Worm (Caenorhabditis elegans) whole organism, L3 larva: ENCODE measurements around the gene pxn-2.
A peak's percentile ranks its signal among the peaks of the same experiment; 100 is the strongest.

Experiments
- R02D3.7 ChIP-seq: fragments of 150-350 bp; optimal IDR thresholded peaks from 2 replicates; lab custom pipeline; 2014; ENCODE audit warnings: missing biosample characterization, missing genetic modification characterization
- aly-2 ChIP-seq: fragments of 150-350 bp; optimal IDR thresholded peaks from 2 replicates; lab custom pipeline; 2014; ENCODE audit warnings: missing biosample characterization, missing genetic modification characterization
- ceh-28 ChIP-seq: fragments of 150-350 bp; optimal IDR thresholded peaks from 2 replicates; lab custom pipeline; 2014; ENCODE audit warnings: missing biosample characterization, missing genetic modification reagents, missing genetic modification characterization
- ceh-82 ChIP-seq: fragments of 150-350 bp; optimal IDR thresholded peaks from 2 replicates; lab custom pipeline; 2014; ENCODE audit warnings: missing biosample characterization, missing genetic modification characterization
- ceh-9 ChIP-seq: sonication (generic microtip); optimal IDR thresholded peaks from 2 replicates; lab custom pipeline; 2018; ENCODE audit warnings: missing biosample characterization, missing genetic modification characterization
- daf-12 ChIP-seq: fragments of 150-350 bp; optimal IDR thresholded peaks from 2 replicates; lab custom pipeline; 2014; ENCODE audit warnings: missing biosample characterization, missing genetic modification reagents, missing genetic modification characterization
- egl-27 ChIP-seq: sonication (generic microtip); optimal IDR thresholded peaks from 4 replicates; lab custom pipeline; 2017; ENCODE audit warnings: missing biosample characterization, missing genetic modification reagents, missing genetic modification characterization
- elt-2 ChIP-seq: sonication (generic microtip); optimal IDR thresholded peaks from 2 replicates; lab custom pipeline; 2016; ENCODE audit warnings: missing genetic modification reagents, mild to moderate bottlenecking, missing genetic modification characterization, missing compliant biosample characterization
- elt-3 ChIP-seq, 3 experiments: fragments of 150-350 bp in 1 of 3; sonication (generic microtip) in 2 of 3; optimal IDR thresholded peaks; 2 replicates in 2 of 3; 4 replicates in 1 of 3; lab custom pipeline; 2014 to 2017; ENCODE audit warnings: missing biosample characterization in 3 of 3, missing genetic modification characterization in 3 of 3
- eor-1 ChIP-seq, 2 experiments: fragments of 150-350 bp; optimal IDR thresholded peaks; 2 replicates each; lab custom pipeline; 2014 to 2018; ENCODE audit warnings: missing biosample characterization in 2 of 2, missing genetic modification characterization in 2 of 2
- fkh-2 ChIP-seq: fragments of 150-350 bp; optimal IDR thresholded peaks from 2 replicates; lab custom pipeline; 2014; ENCODE audit warnings: missing biosample characterization, missing genetic modification reagents, missing genetic modification characterization
- fos-1 ChIP-seq: fragments of 150-350 bp; optimal IDR thresholded peaks from 2 replicates; lab custom pipeline; 2014; ENCODE audit warnings: missing biosample characterization, missing genetic modification characterization
- hmg-11 ChIP-seq: sonication (generic microtip); optimal IDR thresholded peaks from 2 replicates; lab custom pipeline; 2016; ENCODE audit warnings: missing genetic modification characterization, missing compliant biosample characterization
- jun-1 ChIP-seq: fragments of 150-350 bp; optimal IDR thresholded peaks from 2 replicates; lab custom pipeline; 2014; ENCODE audit warnings: missing biosample characterization, missing genetic modification reagents, missing genetic modification characterization
- lin-15B ChIP-seq: fragments of 150-350 bp; optimal IDR thresholded peaks from 2 replicates; lab custom pipeline; 2014; ENCODE audit warnings: missing biosample characterization, missing genetic modification characterization
- lin-39 ChIP-seq: fragments of 150-350 bp; optimal IDR thresholded peaks from 2 replicates; lab custom pipeline; 2018; ENCODE audit warnings: missing biosample characterization, missing genetic modification reagents, missing genetic modification characterization
- mdl-1 ChIP-seq: fragments of 150-350 bp; optimal IDR thresholded peaks from 2 replicates; lab custom pipeline; 2014; ENCODE audit warnings: missing biosample characterization, missing genetic modification characterization
- nfya-1 ChIP-seq: sonication (generic microtip); optimal IDR thresholded peaks from 2 replicates; lab custom pipeline; 2017; ENCODE audit warnings: missing genetic modification characterization, mild to moderate bottlenecking, missing compliant biosample characterization, antibody characterized with exemption, moderate library complexity; ENCODE audit not compliant: insufficient read depth
- nhr-12 ChIP-seq: fragments of 150-350 bp; optimal IDR thresholded peaks from 2 replicates; lab custom pipeline; 2014; ENCODE audit warnings: missing biosample characterization, missing genetic modification characterization
- nhr-23 ChIP-seq: fragments of 150-350 bp; optimal IDR thresholded peaks from 2 replicates; lab custom pipeline; 2014; ENCODE audit warnings: missing biosample characterization, missing genetic modification reagents, missing genetic modification characterization
- nhr-237 ChIP-seq: fragments of 150-350 bp; optimal IDR thresholded peaks from 2 replicates; lab custom pipeline; 2014; ENCODE audit warnings: missing biosample characterization, missing genetic modification characterization
- nhr-28 ChIP-seq: fragments of 150-350 bp; optimal IDR thresholded peaks from 2 replicates; lab custom pipeline; 2014; ENCODE audit warnings: missing biosample characterization, missing genetic modification characterization
- nhr-43 ChIP-seq: sonication (generic microtip); optimal IDR thresholded peaks from 2 replicates; lab custom pipeline; 2016; ENCODE audit warnings: mild to moderate bottlenecking, missing genetic modification characterization, missing compliant biosample characterization; ENCODE audit not compliant: poor library complexity, severe bottlenecking
- nhr-67 ChIP-seq: fragments of 150-350 bp; optimal IDR thresholded peaks from 2 replicates; lab custom pipeline; 2014; ENCODE audit warnings: missing biosample characterization, missing genetic modification characterization
- nhr-76 ChIP-seq: fragments of 150-350 bp; sonication (generic microtip); optimal IDR thresholded peaks from 5 replicates; lab custom pipeline; 2014; ENCODE audit warnings: missing biosample characterization, missing genetic modification characterization
- nhr-77 ChIP-seq: fragments of 150-350 bp; optimal IDR thresholded peaks from 2 replicates; lab custom pipeline; 2014; ENCODE audit warnings: missing biosample characterization, missing genetic modification characterization
- pha-4 ChIP-seq: fragments of 150-350 bp; optimal IDR thresholded peaks from 2 replicates; lab custom pipeline; 2014; ENCODE audit warnings: missing biosample characterization, missing genetic modification reagents, missing genetic modification characterization
- pqm-1 ChIP-seq: fragments of 150-350 bp; optimal IDR thresholded peaks from 2 replicates; lab custom pipeline; 2017; ENCODE audit warnings: missing biosample characterization, missing genetic modification characterization, inconsistent platforms
- skn-1 ChIP-seq: fragments of 150-350 bp; optimal IDR thresholded peaks from 2 replicates; lab custom pipeline; 2014; ENCODE audit warnings: missing biosample characterization, missing genetic modification characterization
- snpc-4 ChIP-seq: fragments of 150-350 bp; optimal IDR thresholded peaks from 2 replicates; lab custom pipeline; 2014; ENCODE audit warnings: missing biosample characterization, missing genetic modification characterization
- tbx-2 ChIP-seq: sonication (generic microtip); optimal IDR thresholded peaks from 2 replicates; lab custom pipeline; 2016; ENCODE audit warnings: mild to moderate bottlenecking, missing genetic modification characterization, missing compliant biosample characterization
- unc-39 ChIP-seq: sonication (generic microtip); optimal IDR thresholded peaks from 4 replicates; lab custom pipeline; 2017; ENCODE audit warnings: missing biosample characterization, missing genetic modification characterization
- zag-1 ChIP-seq: fragments of 150-350 bp; optimal IDR thresholded peaks from 2 replicates; lab custom pipeline; 2014; ENCODE audit warnings: missing biosample characterization, missing genetic modification characterization
- ztf-4 ChIP-seq: fragments of 150-350 bp; optimal IDR thresholded peaks from 2 replicates; lab custom pipeline; 2014; ENCODE audit warnings: missing biosample characterization, missing genetic modification characterization

Gene pxn-2

DNA sequence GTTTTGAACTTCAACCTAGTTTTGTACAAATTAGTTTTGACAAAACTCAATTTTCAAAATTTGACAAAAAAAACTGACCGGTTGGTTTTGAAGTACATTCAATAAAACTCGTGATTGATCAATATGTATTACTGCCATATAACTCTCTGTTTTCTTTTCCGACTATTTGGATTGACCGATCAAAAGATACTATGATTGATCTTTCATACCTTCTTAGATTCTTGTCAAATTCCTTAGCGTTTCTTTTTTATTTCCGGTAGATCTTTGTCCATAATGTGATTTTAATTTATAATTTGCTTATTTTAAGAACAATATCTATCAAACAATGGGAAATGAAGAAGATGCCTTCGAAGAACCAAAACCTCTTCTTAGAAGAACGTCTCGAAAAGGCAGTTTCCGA, 33.3 kb upstream of the pxn-2 start, which contains the start of gene F58A3.3:
F58A3.3 (plus strand) TSS at position 301 of the 400 bp plus-strand sequence.
- TF ChIP-seq snpc-4 (tag; lab: Kevin White, UChicago) (no peak), daf-12 (tag; lab: Kevin White, UChicago) (no peak)
- TF ChIP-seq, all 47 proteins: peak for 0

DNA sequence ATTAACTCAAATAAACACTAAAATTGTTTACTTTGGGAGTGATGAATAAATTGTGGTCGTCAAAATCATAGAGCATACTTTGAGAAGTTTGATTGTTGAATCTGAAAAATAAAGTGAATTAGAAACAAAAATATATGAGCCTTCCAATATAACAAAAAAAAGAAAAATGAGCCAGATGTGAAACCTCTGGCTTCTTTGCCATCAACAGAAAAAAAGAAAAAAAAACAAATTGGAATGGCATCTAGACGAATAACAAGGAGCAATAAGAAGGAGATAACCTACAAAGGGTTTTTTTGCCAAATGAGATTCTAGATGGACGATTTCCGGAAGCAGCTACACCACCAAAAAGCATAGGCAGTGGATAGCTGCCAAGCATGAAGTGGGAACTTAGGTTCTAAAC, 31.5 kb upstream of the pxn-2 start, which contains the start of gene F58A3.4:
F58A3.4 (minus strand) TSS at position 101 of the 400 bp plus-strand sequence.
- TF ChIP-seq nhr-67 (tag; lab: Kevin White, UChicago) (no peak), skn-1 (tag; lab: Kevin White, UChicago) (no peak), fkh-2 (tag; lab: Kevin White, UChicago) (no peak), ceh-28 (tag; lab: Kevin White, UChicago) (no peak), tbx-2 (tag; lab: Kevin White, UChicago) (no peak), eor-1 (tag; optimal IDR thresholded peaks at IDR 0.05; lab: Kevin White, UChicago) (no peak), hmg-11 (tag; lab: Kevin White, UChicago) (no peak), nhr-28 (no peak), R02D3.7 (tag; lab: Kevin White, UChicago) (no peak), nhr-77 (tag; lab: Kevin White, UChicago) (no peak), ceh-82 (no peak), ztf-4 (tag; lab: Kevin White, UChicago) (no peak), zag-1 (tag; lab: Kevin White, UChicago) (no peak), mdl-1 (tag; lab: Kevin White, UChicago) (no peak), egl-27 (tag; lab: Kevin White, UChicago) (no peak), nhr-43 (no peak), nhr-76 (no peak)
- TF ChIP-seq, all 47 proteins: peak for 0

DNA sequence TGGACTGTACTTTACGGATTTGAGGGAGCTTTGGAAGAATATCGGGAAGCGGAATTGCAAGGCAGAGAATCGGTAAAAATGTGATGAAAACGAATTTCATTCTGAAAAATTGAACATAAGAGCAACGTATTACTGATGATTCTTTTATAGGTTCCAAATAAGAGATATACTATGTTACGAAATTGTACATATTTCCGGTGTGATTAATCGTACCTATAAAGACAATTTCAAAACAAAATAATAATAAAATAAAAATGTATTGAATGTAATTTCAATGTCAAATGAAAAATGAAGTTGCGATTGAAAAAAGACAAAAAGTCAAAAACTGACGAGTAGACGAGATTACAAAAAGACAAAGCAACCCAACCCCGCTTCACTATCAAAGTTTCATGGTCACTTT, 29.9 kb upstream of the pxn-2 start, which contains the start of gene ttr-31:
ttr-31 (minus strand) TSS at position 101 of the 400 bp plus-strand sequence.
- TF ChIP-seq nhr-23 (tag; lab: Kevin White, UChicago) (no peak), lin-39 (no peak), nhr-28 (no peak), elt-3 (tag; optimal IDR thresholded peaks at IDR 0.05; lab: Kevin White, UChicago) (no peak), fos-1 (tag; lab: Kevin White, UChicago) (no peak), nhr-43 (no peak), pha-4 (tag; lab: Kevin White, UChicago) (no peak)

DNA sequence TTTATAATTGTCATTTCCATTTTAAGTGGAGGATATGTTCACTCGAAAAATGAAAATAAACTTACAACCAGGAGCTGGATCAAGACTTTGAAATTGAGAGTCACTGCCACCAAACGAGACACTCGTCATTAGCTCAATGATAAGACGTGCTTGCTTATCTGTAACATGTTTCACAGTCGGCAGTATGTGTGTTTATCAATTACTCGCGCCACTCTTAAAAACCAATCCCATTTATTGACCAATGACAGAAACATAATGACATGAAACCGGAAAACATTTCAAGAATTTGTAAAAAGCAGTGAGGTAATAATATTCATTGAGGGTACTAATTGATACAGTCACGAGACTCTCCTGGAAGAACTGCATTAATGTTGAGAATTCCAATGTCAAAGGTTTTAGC, 29.0 kb upstream of the pxn-2 start, which contains the start of gene del-5:
del-5 (minus strand) TSS at position 130 of the 400 bp plus-strand sequence.
- TF ChIP-seq R02D3.7 (tag; lab: Kevin White, UChicago) = no peak
- no peak for TF ChIP-seq aly-2 (tag; lab: Kevin White, UChicago)
- peak; percentile 90 for TF ChIP-seq elt-2 (tag; lab: Kevin White, UChicago)
- TF ChIP-seq nhr-76 = no peak
- TF ChIP-seq eor-1 (tag; optimal IDR thresholded peaks at IDR 0.05; lab: Kevin White, UChicago) = no peak
- TF ChIP-seq nfya-1 = peak; percentile 16
- TF ChIP-seq tbx-2 (tag; lab: Kevin White, UChicago) = no peak
- no peak for TF ChIP-seq ceh-9 (tag; lab: Kevin White, UChicago)
- TF ChIP-seq jun-1 (tag; lab: Kevin White, UChicago) = peak; percentile 6
- TF ChIP-seq pqm-1 (tag; lab: Kevin White, UChicago) = peak; percentile 84
- no peak for TF ChIP-seq fos-1 (tag; lab: Kevin White, UChicago)

DNA sequence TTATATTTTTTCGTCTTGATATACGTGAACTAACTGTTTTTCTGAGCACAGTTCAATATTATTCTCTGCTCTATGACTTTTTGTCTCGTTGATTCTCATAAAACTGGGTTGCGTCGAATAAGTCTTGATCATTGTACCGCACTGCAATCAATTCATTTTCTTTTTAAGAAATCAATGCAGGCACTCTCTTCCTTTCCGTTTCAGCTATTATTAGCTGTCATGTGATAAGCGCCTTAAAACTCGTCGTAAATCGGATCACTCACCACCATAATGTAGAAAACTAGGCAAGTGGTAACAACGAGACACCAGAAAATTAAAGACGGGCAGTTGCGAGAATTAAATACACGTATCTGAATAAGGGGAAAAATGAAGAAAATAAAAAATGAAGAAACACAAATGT, 28.3 kb upstream of the pxn-2 start:
- peak; percentile 58 for TF ChIP-seq elt-2 (tag; lab: Kevin White, UChicago)
- no peak for TF ChIP-seq aly-2 (tag; lab: Kevin White, UChicago)
- peak; percentile 50 for TF ChIP-seq pqm-1 (tag; lab: Kevin White, UChicago)

DNA sequence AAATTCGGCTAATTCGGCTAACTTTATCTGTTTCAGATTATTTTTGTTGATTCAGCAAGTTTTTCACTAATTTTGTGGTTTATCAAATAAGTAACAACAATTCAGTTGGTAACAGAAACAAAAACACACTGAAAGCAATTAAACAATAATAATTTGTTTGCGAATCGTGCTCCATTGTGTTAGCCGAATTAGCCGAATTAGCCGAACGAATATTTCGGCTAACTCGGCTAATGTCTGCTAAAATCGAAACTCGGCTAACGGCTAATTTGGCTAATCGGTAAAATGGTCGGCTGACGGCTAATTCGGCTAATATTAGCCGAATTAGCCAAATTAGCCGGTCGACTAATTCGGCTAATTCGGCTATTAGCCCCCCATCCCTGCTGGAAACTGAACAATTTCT, 24.6 kb upstream of the pxn-2 start:
- no peak for TF ChIP-seq nhr-23 (tag; lab: Kevin White, UChicago)
- TF ChIP-seq nhr-12 = no peak
- TF ChIP-seq nhr-237 (tag; lab: Kevin White, UChicago) = no peak
- TF ChIP-seq nhr-77 (tag; lab: Kevin White, UChicago) = no peak
- TF ChIP-seq ceh-28 (tag; lab: Kevin White, UChicago) = no peak
- no peak for TF ChIP-seq fos-1 (tag; lab: Kevin White, UChicago)
- TF ChIP-seq unc-39 (tag; lab: Kevin White, UChicago) = no peak
- no peak for TF ChIP-seq lin-15B (tag; lab: Kevin White, UChicago)
